Fruit fly (Drosophila melanogaster): ENCODE measurements around the gene CG6638.

CG6638 gene

dm6 chr3L:8534386-8535306 is 41.2 kb downstream of the CG6638 start, which contains the start of gene ergic53:
Gene ergic53, plus strand, starts transcription at chr3L:8534977.
- peak; percentile 25 for TF ChIP-seq noc (tag; optimal IDR thresholded peaks at IDR 0.05)

DNA sequence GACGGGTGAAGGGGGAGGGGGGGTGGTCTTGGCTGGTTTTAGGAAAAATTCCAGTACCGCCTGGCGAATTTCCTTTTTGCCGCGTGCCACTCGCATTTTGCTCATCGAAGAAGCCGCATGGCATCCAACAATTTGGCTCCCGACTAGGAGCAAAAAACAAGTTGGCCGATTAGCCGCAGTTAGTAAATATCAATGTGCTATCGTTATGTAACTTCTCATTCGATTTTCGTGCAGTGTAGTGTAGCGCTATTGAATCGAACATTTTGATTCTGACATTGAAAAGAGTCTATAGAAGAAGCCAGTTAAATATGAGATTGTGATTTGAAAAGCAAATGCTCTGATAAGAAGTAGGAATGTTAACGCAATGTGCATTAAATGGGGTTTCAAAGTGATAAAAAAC is 46.2 kb downstream of the CG6638 start:
- no peak for TF ChIP-seq noc (tag; optimal IDR thresholded peaks at IDR 0.05)

- TF ChIP-seq noc (tag; optimal IDR thresholded peaks at IDR 0.05) = no peak
Measured at dm6 chr3L:8528546-8528945, 47.3 kb downstream of the CG6638 start.

DNA sequence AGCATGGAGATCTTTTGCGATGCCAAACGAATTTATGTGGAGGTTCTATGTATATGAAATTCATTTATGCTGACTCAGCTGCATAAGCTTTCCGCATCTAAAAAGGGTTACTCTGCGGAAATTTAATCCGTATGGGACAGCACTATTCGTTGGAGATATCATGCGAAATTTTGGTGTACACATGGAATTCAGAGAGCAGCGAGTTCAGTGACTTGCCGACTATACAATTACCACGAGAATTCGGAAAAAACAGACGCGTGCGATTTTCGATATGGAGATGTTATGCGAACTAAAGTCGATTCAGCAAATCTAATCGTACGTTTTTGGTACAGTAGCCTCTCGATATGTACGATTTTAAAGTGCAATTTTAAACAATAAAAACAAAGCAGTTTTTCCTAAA is 48.0 kb downstream of the CG6638 start:
- no peak for TF ChIP-seq noc (tag; optimal IDR thresholded peaks at IDR 0.05)

DNA sequence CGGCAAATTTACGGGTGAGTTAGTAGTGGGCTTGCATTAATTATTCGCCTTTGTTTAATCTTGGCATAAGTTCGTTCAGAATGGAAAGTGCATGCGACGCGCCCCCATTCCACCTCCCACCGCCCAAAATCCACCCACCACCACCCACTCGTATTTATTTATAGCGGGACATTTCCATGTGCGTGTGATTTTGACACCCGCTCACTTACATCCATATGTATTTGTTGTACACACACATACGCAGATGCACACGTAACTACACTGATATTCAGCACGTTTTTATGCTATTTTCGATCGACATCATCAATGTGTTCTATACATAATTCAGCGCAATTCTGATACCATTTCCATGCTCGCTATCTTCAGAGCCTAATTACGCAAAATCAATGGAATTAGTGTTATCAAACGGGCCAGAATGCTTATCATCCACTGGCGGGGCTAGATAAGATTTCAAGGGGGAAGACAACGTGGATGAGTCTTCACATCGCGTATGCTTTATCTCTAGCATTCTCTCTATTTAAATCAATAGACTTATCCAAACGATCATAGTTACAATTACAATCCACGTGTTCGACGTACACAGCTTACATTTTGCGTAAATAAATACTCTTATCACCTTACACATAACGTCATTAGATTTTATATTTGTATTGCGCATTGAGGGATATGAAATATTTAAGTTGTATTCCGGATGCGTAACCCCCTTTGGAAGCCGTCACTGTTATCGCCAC is 50.0 kb downstream of the CG6638 start:
- peak; percentile 92 for TF ChIP-seq noc (tag; optimal IDR thresholded peaks at IDR 0.05)

dm6 chr3L:8524816-8525625 is 50.9 kb downstream of the CG6638 start, which contains the start of the genes GstO1 and foi:
Gene GstO1, minus strand, starts transcription at chr3L:8524866.
Gene foi, plus strand, starts transcription at chr3L:8525244.
- TF ChIP-seq noc (tag; optimal IDR thresholded peaks at IDR 0.05) = no peak
